Worm (Caenorhabditis elegans): ENCODE results near the gene col-110.

DNA sequence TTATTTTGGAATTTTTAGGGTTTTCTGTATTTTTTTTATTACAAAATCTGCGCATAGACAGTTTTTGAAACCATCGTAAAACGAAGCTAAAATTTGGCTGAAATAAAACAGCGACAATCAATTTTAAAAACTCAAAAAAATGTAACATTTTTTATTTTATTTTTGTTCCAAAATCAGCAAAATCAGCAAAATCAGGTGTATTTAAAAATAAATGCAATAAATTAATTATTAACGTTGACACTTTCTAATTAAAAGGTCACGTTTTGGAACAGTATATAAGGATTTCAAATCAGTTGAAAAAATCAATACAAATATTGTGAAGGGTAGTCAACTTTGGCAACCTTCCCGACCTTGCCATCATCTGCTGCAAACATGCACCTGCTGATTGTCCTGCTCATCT is 23.9 kb upstream of the col-110 start, which contains the start of gene R105.1:
- no peak for TF ChIP-seq nfyb-1 (GFP tag; IDR thresholded peaks at IDR 0.05)
- no peak for TF ChIP-seq dox-1 (GFP tag; IDR thresholded peaks at IDR 0.05)
- TF ChIP-seq B0019.2 (GFP tag; conservative IDR thresholded peaks at IDR 0.05): no peak
- no peak for TF ChIP-seq cebp-2 (GFP tag; IDR thresholded peaks at IDR 0.05)
- no peak for TF ChIP-seq die-1 (tag; optimal IDR thresholded peaks at IDR 0.05)
- no peak for TF ChIP-seq ceh-58 (GFP tag; IDR thresholded peaks at IDR 0.05)
- no peak for TF ChIP-seq lag-1 (GFP tag; IDR thresholded peaks at IDR 0.05)
- TF ChIP-seq ztf-22 (GFP tag; optimal IDR thresholded peaks at IDR 0.05): no peak
- no peak for TF ChIP-seq unc-130 (GFP tag; optimal IDR thresholded peaks at IDR 0.05)
- TF ChIP-seq F57C9.4 (tag; optimal IDR thresholded peaks at IDR 0.05): no peak
- no peak for TF ChIP-seq hmg-1.2 (GFP tag; IDR thresholded peaks at IDR 0.05)
